Fruit fly (Drosophila melanogaster) whole organism, prepupa: Measurements from ENCODE around the gene CG18547.
A peak's percentile ranks its signal among the peaks of the same experiment; 100 is the strongest.

Experiments
- Blimp-1 ChIP-seq: fragments of 200-800 bp; sonication (Bioruptor generic); optimal IDR thresholded peaks from 3 replicates; lab custom pipeline; 2017; ENCODE audit warnings: missing biosample characterization, missing genetic modification characterization, mild to moderate bottlenecking, moderate library complexity, missing genetic modification reagents
- CG10631 ChIP-seq: fragments of 200-800 bp; sonication (Bioruptor generic); optimal IDR thresholded peaks from 2 replicates; lab custom pipeline; 2016; ENCODE audit warnings: missing biosample characterization, missing genetic modification characterization
- CG11902 ChIP-seq: fragments of 200-800 bp; sonication (Bioruptor generic); optimal IDR thresholded peaks from 3 replicates; lab custom pipeline; 2016; ENCODE audit warnings: missing biosample characterization, missing genetic modification characterization
- CG15336 ChIP-seq: fragments of 200-800 bp; sonication (Bioruptor generic); IDR thresholded peaks from 2 replicates; pipeline ENCODE4 v1.3.6; 2022; ENCODE audit warnings: missing biosample characterization, missing genetic modification characterization
- CG1621 ChIP-seq: fragments of 200-800 bp; sonication (Bioruptor generic); optimal IDR thresholded peaks from 3 replicates; lab custom pipeline; 2018; ENCODE audit warnings: missing biosample characterization, mild to moderate bottlenecking, missing genetic modification characterization
- CG3032 ChIP-seq: fragments of 200-800 bp; optimal IDR thresholded peaks from 2 replicates; lab custom pipeline; 2019; ENCODE audit warnings: missing biosample characterization, mild to moderate bottlenecking, missing genetic modification characterization, moderate library complexity
- CG34406 ChIP-seq: fragments of 200-800 bp; sonication (Bioruptor generic); optimal IDR thresholded peaks from 3 replicates; lab custom pipeline; 2016; ENCODE audit warnings: missing biosample characterization, missing genetic modification characterization
- CG3919 ChIP-seq: fragments of 200-800 bp; sonication (Bioruptor generic); optimal IDR thresholded peaks from 3 replicates; lab custom pipeline; 2016; ENCODE audit warnings: missing biosample characterization, missing genetic modification characterization
- CG4318 ChIP-seq: fragments of 200-800 bp; sonication (Bioruptor generic); optimal IDR thresholded peaks from 3 replicates; lab custom pipeline; 2017; ENCODE audit warnings: missing biosample characterization, mild to moderate bottlenecking, missing genetic modification characterization
- CG6808 ChIP-seq: fragments of 200-800 bp; sonication (Bioruptor generic); optimal IDR thresholded peaks from 3 replicates; lab custom pipeline; 2017; ENCODE audit warnings: missing biosample characterization, missing genetic modification characterization, mild to moderate bottlenecking, moderate library complexity, missing genetic modification reagents
- CG6854 ChIP-seq: fragments of 200-800 bp; sonication (Bioruptor generic); optimal IDR thresholded peaks from 2 replicates; lab custom pipeline; 2017; ENCODE audit warnings: missing biosample characterization, mild to moderate bottlenecking, missing genetic modification characterization
- CG7368 ChIP-seq: fragments of 200-800 bp; sonication (Bioruptor generic); optimal IDR thresholded peaks from 3 replicates; lab custom pipeline; 2016; ENCODE audit warnings: missing biosample characterization, missing genetic modification characterization
- CG8119 ChIP-seq: fragments of 200-800 bp; sonication (Bioruptor generic); IDR thresholded peaks from 3 replicates; pipeline ENCODE4 v1.3.6; 2022; ENCODE audit warnings: missing biosample characterization, missing genetic modification characterization
- CG8319 ChIP-seq: fragments of 200-800 bp; sonication (Bioruptor generic); optimal IDR thresholded peaks from 3 replicates; lab custom pipeline; 2016; ENCODE audit warnings: missing biosample characterization, missing genetic modification characterization
- CG9139 ChIP-seq: fragments of 200-800 bp; sonication (Bioruptor generic); optimal IDR thresholded peaks from 3 replicates; lab custom pipeline; 2017; ENCODE audit warnings: missing biosample characterization, mild to moderate bottlenecking, missing genetic modification characterization
- Eip75B ChIP-seq: fragments of 200-800 bp; sonication (Bioruptor generic); optimal IDR thresholded peaks from 3 replicates; lab custom pipeline; 2016; ENCODE audit warnings: missing biosample characterization, missing genetic modification characterization
- Ets96B ChIP-seq: fragments of 200-800 bp; optimal IDR thresholded peaks from 2 replicates; lab custom pipeline; 2019; ENCODE audit warnings: missing biosample characterization, mild to moderate bottlenecking, missing genetic modification characterization, moderate library complexity
- Gug ChIP-seq: fragments of 200-800 bp; sonication (Bioruptor generic); IDR thresholded peaks from 2 replicates; pipeline ENCODE4 v1.3.6; 2022; ENCODE audit warnings: missing biosample characterization, missing genetic modification characterization
- Hr38 ChIP-seq: sonication (Bioruptor generic); optimal IDR thresholded peaks from 2 replicates; lab custom pipeline; 2016; ENCODE audit warnings: missing biosample characterization, missing genetic modification characterization
- Hr39 ChIP-seq: fragments of 200-800 bp; sonication (Bioruptor generic); optimal IDR thresholded peaks from 2 replicates; lab custom pipeline; 2016; ENCODE audit warnings: missing biosample characterization, missing genetic modification characterization
- Hr4 ChIP-seq: fragments of 200-800 bp; sonication (Bioruptor generic); optimal IDR thresholded peaks from 3 replicates; lab custom pipeline; 2016; ENCODE audit warnings: missing biosample characterization, missing genetic modification characterization
- Lpt ChIP-seq: fragments of 200-800 bp; sonication (Bioruptor generic); optimal IDR thresholded peaks from 3 replicates; lab custom pipeline; 2016; ENCODE audit warnings: missing biosample characterization, missing genetic modification characterization
- OdsH ChIP-seq: fragments of 200-800 bp; sonication (Bioruptor generic); optimal IDR thresholded peaks from 3 replicates; lab custom pipeline; 2016; ENCODE audit warnings: missing biosample characterization, missing genetic modification characterization
- Smox ChIP-seq: fragments of 200-800 bp; sonication (Bioruptor generic); optimal IDR thresholded peaks from 3 replicates; lab custom pipeline; 2016; ENCODE audit warnings: missing biosample characterization, missing genetic modification characterization
- Sox14 ChIP-seq: fragments of 200-800 bp; sonication (Bioruptor generic); optimal IDR thresholded peaks from 3 replicates; lab custom pipeline; 2016; ENCODE audit warnings: missing biosample characterization, missing genetic modification characterization
- Sox15 ChIP-seq: fragments of 200-800 bp; sonication (Bioruptor generic); optimal IDR thresholded peaks from 3 replicates; lab custom pipeline; 2016; ENCODE audit warnings: missing biosample characterization, missing genetic modification characterization
- achi ChIP-seq: fragments of 200-800 bp; sonication (Bioruptor generic); optimal IDR thresholded peaks from 3 replicates; lab custom pipeline; 2016; ENCODE audit warnings: missing biosample characterization, missing genetic modification characterization
- dsx ChIP-seq: fragments of 200-800 bp; optimal IDR thresholded peaks from 3 replicates; lab custom pipeline; 2019; ENCODE audit warnings: missing biosample characterization, mild to moderate bottlenecking, missing genetic modification characterization, moderate library complexity; ENCODE audit not compliant: poor library complexity, severe bottlenecking
- esn ChIP-seq: fragments of 200-800 bp; sonication (Bioruptor generic); optimal IDR thresholded peaks from 2 replicates; lab custom pipeline; 2016; ENCODE audit warnings: missing biosample characterization, mild to moderate bottlenecking, missing genetic modification characterization, moderate library complexity
- fd59A ChIP-seq: fragments of 200-800 bp; sonication (Bioruptor generic); optimal IDR thresholded peaks from 2 replicates; lab custom pipeline; 2017; ENCODE audit warnings: missing biosample characterization, mild to moderate bottlenecking, missing genetic modification characterization, missing genetic modification reagents
- fd85E ChIP-seq: fragments of 200-800 bp; sonication (Bioruptor generic); optimal IDR thresholded peaks from 3 replicates; lab custom pipeline; 2016; ENCODE audit warnings: missing biosample characterization, missing genetic modification characterization
- fkh ChIP-seq: fragments of 200-800 bp; sonication (Bioruptor generic); optimal IDR thresholded peaks from 3 replicates; lab custom pipeline; 2017; ENCODE audit warnings: missing biosample characterization, mild to moderate bottlenecking, missing genetic modification characterization, moderate library complexity
- lz ChIP-seq: fragments of 200-800 bp; sonication (Bioruptor generic); optimal IDR thresholded peaks from 3 replicates; lab custom pipeline; 2016; ENCODE audit warnings: missing biosample characterization, missing genetic modification characterization
- net ChIP-seq: fragments of 200-800 bp; sonication (Bioruptor generic); optimal IDR thresholded peaks from 3 replicates; lab custom pipeline; 2016; ENCODE audit warnings: missing biosample characterization, missing genetic modification characterization
- spab ChIP-seq: fragments of 200-800 bp; sonication (Bioruptor generic); optimal IDR thresholded peaks from 2 replicates; lab custom pipeline; 2017; ENCODE audit warnings: missing biosample characterization, mild to moderate bottlenecking, missing genetic modification characterization, missing genetic modification reagents
- ss ChIP-seq, 2 experiments: fragments of 200-800 bp; sonication (Bioruptor generic); optimal IDR thresholded peaks; 2 replicates in 1 of 2; 3 replicates in 1 of 2; lab custom pipeline; 2017 to 2018; ENCODE audit warnings: mild to moderate bottlenecking in 2 of 2, missing biosample characterization in 2 of 2, missing genetic modification characterization in 2 of 2, moderate library complexity in 1 of 2
- svp ChIP-seq: fragments of 200-800 bp; sonication (Bioruptor generic); peaks from one replicate; lab custom pipeline; 2016; ENCODE audit warnings: missing biosample characterization, missing genetic modification characterization
- vri ChIP-seq: fragments of 200-800 bp; sonication (Bioruptor generic); optimal IDR thresholded peaks from 3 replicates; lab custom pipeline; 2016; ENCODE audit warnings: missing biosample characterization, mild to moderate bottlenecking, missing genetic modification characterization

The CG18547 gene

DNA sequence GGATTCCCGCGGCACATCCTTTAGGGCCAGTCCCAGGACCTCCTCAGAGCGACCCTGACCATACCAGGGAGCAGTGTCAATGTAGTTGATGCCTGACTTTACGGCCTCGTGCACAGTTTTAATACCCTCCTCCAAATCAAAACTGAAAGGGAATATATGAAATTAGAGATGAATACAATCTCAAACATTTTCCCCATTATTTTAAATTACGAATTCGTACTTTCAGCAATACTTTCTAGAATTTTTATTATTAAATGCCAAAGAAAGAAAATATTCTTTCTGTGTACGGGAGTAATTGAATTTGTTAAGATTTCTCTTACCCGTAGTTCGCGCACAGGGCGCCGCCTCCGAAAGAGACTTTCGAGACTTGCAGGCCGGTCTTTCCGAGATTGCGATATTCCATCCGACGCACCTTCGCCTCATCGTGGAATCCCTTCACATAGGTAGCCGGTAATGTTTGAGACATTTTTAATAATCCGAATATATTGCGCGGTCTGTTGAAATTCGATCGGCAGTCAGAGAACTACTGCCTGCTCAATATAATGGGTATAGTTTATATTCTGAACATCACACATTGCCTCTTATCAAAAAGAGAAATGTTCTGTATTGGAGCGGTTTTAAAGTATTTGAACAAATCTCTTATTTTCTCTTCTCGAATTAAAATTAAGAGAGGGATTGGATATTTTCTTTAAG is at the start of gene CG18547 (continued):
- peak; percentile 52 for TF ChIP-seq CG3919
- peak; percentile 48 for TF ChIP-seq Hr39 (GFP tag; lab: Kevin White, UChicago)
- peak; percentile 50 for TF ChIP-seq Sox14 (GFP tag; lab: Kevin White, UChicago)
- no peak for TF ChIP-seq CG8319 (GFP tag; lab: Kevin White, UChicago)
- TF ChIP-seq Blimp-1 (GFP tag; lab: Kevin White, UChicago) = no peak
- TF ChIP-seq CG15336 (GFP tag; lab: Robert Waterston, UW) = 0 out of 2 replicates have a peak, but pooled peaks have one; percentile 22
- peak; percentile 59 for TF ChIP-seq Ets96B (tag; lab: Kevin White, UChicago)
- peak; percentile 3 for TF ChIP-seq Lpt (GFP tag; lab: Kevin White, UChicago)
- TF ChIP-seq fd59A (GFP tag; lab: Kevin White, UChicago) = no peak

DNA sequence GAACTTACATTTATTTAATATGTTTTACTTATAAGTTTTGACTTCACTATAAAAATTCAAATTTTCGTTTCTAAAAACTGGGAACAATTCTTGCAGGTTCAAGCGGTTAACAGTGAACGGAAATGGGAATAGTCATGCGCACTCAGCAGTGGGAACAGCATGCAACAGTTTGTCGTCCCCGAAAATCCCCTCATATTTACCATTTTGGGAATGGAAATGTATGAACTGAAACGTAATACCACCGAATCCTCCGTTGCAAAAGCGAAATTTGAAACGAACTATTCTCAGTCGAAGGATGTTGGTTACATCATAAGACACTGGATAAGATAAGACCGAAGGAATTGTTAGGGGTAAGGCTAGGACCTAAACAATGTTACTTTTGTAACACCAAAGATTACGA is 40.8 kb upstream of the CG18547 start:
- TF ChIP-seq vri (GFP tag; lab: Kevin White, UChicago) (no peak), dsx (GFP tag; lab: Kevin White, UChicago) (no peak), CG9139 (GFP tag; lab: Kevin White, UChicago) (no peak), CG6854 (no peak), CG3919 (no peak), lz (no peak), CG34406 (no peak), Hr4 (GFP tag; lab: Kevin White, UChicago) (no peak), CG7368 (GFP tag; lab: Kevin White, UChicago) (no peak), Hr38 (no peak), CG1621 (tag; lab: Kevin White, UChicago) (no peak), net (GFP tag; lab: Kevin White, UChicago) (no peak), fd59A (GFP tag; lab: Kevin White, UChicago) (no peak), spab (GFP tag; lab: Kevin White, UChicago) (no peak), achi (GFP tag; lab: Kevin White, UChicago) (no peak), svp (GFP tag; lab: Kevin White, UChicago) (no peak), Sox15 (no peak), Smox (GFP tag; lab: Kevin White, UChicago) (no peak), CG8319 (GFP tag; lab: Kevin White, UChicago) (no peak), ss (GFP tag; optimal IDR thresholded peaks at IDR 0.05; lab: Kevin White, UChicago) (no peak)

DNA sequence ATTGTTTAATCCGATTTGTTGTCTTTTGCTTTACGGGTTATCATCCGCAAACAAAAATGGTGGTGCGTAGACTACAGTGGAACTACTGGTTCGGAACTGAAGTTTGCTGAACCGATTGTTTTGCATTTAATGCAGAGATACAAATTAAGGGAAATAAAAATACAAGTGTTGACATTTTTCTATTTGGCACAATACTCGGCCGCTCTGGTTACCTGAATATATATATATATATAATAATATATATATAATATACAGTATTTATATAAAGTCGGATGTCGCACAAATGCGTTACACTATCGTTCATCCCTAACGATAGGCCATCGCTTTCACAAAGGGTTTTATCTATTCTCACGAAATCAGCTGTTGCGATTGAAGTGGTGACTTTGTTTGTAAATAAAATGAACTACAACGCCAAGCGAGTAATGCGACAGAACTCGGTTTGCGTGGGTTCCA is 36.7 kb upstream of the CG18547 start, which contains the start of the genes DCAF12 and Spt3:
TSS of gene DCAF12 (minus strand) at position 204 of the 453 bp plus-strand sequence.
TSS of gene Spt3 (plus strand) at position 329 of the 453 bp plus-strand sequence.
- peak; percentile 94 for TF ChIP-seq CG1621 (tag; lab: Kevin White, UChicago)
- peak; percentile 30 for TF ChIP-seq lz
- TF ChIP-seq CG4318 (GFP tag; lab: Kevin White, UChicago) = no peak
- peak; percentile 69 for TF ChIP-seq dsx (GFP tag; lab: Kevin White, UChicago)
- no peak for TF ChIP-seq Eip75B (GFP tag; lab: Kevin White, UChicago)
- TF ChIP-seq CG34406 = peak; percentile 62
- TF ChIP-seq fkh (GFP tag; lab: Kevin White, UChicago) = peak; percentile 93
- TF ChIP-seq CG6808 (GFP tag; lab: Kevin White, UChicago) = no peak
- peak; percentile 55 for TF ChIP-seq achi (GFP tag; lab: Kevin White, UChicago)
- TF ChIP-seq CG10631 (GFP tag; lab: Kevin White, UChicago) = peak; percentile 64
- TF ChIP-seq CG11902 = no peak
- TF ChIP-seq Gug = 0 out of 2 replicates have a peak, but pooled peaks have one; percentile 23
- TF ChIP-seq OdsH (GFP tag; lab: Kevin White, UChicago) = no peak
- no peak for TF ChIP-seq fd85E (GFP tag; lab: Kevin White, UChicago)
- peak; percentile 18 for TF ChIP-seq CG8319 (GFP tag; lab: Kevin White, UChicago)
- TF ChIP-seq Hr39 (GFP tag; lab: Kevin White, UChicago) = no peak
- TF ChIP-seq svp (GFP tag; lab: Kevin White, UChicago) = peak; percentile 55
- TF ChIP-seq CG3032 (tag; lab: Kevin White, UChicago) = peak; percentile 69
- TF ChIP-seq Ets96B (tag; lab: Kevin White, UChicago) = peak; percentile 49
- TF ChIP-seq CG8119 (GFP tag; lab: Robert Waterston, UW) = no peak
- TF ChIP-seq esn (GFP tag; lab: Kevin White, UChicago) = peak; percentile 46
